Worm (Caenorhabditis elegans): ENCODE results near the gene nog-1.

Gene nog-1

DNA sequence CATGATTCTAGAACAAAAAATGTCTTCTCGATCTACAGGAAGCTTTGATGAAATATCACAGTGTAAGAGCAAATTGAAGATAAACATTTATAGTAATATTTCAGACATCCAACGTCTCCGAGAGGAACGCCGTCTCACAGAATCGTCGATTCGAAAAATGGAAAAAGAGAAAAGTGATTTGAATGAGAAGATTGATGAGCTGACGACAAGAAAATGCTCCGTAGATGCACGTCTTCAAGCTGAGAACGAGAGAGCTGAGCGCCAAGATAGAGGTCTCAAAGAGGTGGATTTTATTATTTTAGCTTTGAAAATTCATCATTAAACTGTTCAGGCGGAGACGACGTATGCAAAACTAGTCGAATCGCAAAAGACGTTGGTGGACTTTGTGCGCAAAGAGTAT lies 5.6 kb upstream of the nog-1 start, which contains the start of gene ssna-1:
Gene ssna-1 (plus strand): TSS at position 12 of the 400 bp plus-strand sequence.
- TF ChIP-seq nhr-111 (GFP tag; optimal IDR thresholded peaks at IDR 0.05) (no peak), unc-62 (GFP tag; optimal IDR thresholded peaks at IDR 0.05 in 1 of 2) (peak in 1 of 2 experiments; percentile 85), unc-62 (tag; optimal IDR thresholded peaks at IDR 0.05) (no peak), daf-16 (GFP tag; optimal IDR thresholded peaks at IDR 0.05) (no peak), daf-16 (tag; optimal IDR thresholded peaks at IDR 0.05) (peak; percentile 0), tag-97 (GFP tag; IDR thresholded peaks at IDR 0.05) (no peak), mes-2 (tag; optimal IDR thresholded peaks at IDR 0.05; ENCODE audit: poor library complexity, severe bottlenecking) (peak; percentile 32), ama-1 (optimal IDR thresholded peaks at IDR 0.05) (no peak), ces-1 (GFP tag; optimal IDR thresholded peaks at IDR 0.05) (no peak), snpc-4 (tag; optimal IDR thresholded peaks at IDR 0.05) (no peak), aha-1 (tag) (peak; percentile 22)

- TF ChIP-seq spr-3 (GFP tag; optimal IDR thresholded peaks at IDR 0.05), result peak; percentile 81
- peak; percentile 76; the same call in 1 of the 2 replicates for TF ChIP-seq madf-9 (GFP tag; conservative IDR thresholded peaks at IDR 0.05)
- TF ChIP-seq madf-5 (GFP tag; IDR thresholded peaks at IDR 0.05), result no peak
- TF ChIP-seq nhr-25 (tag; optimal IDR thresholded peaks at IDR 0.05; ENCODE audit: borderline replicate concordance, insufficient read depth), result peak; percentile 69
- TF ChIP-seq rbr-2 (tag; optimal IDR thresholded peaks at IDR 0.05), result peak; percentile 91
- peak; percentile 43 to 89 for TF ChIP-seq daf-16 (GFP tag; optimal IDR thresholded peaks at IDR 0.05)
- TF ChIP-seq daf-16 (tag; optimal IDR thresholded peaks at IDR 0.05), result peak; percentile 79
- peak; percentile 90 for TF ChIP-seq pha-4 (GFP tag; IDR thresholded peaks at IDR 0.05)
- no peak for TF ChIP-seq pha-4 (tag; optimal IDR thresholded peaks at IDR 0.05)
- no peak for TF ChIP-seq daf-12 (tag; optimal IDR thresholded peaks at IDR 0.05)
- TF ChIP-seq Y75B8A.6 (GFP tag; IDR thresholded peaks at IDR 0.05), result peak; percentile 81; the same call in 1 of the 2 replicates
- TF ChIP-seq F26F4.8 (GFP tag; conservative IDR thresholded peaks at IDR 0.05), result no peak
- TF ChIP-seq sdz-12 (GFP tag; optimal IDR thresholded peaks at IDR 0.05), result peak; percentile 96
- peak; percentile 80 for TF ChIP-seq ZK337.2 (GFP tag; IDR thresholded peaks at IDR 0.05)
- peak; percentile 84 to 95 for TF ChIP-seq lsy-2 (tag; optimal IDR thresholded peaks at IDR 0.05)
- TF ChIP-seq unc-39 (tag; optimal IDR thresholded peaks at IDR 0.05), result no peak
- peak; percentile 99 for TF ChIP-seq mes-2 (tag; optimal IDR thresholded peaks at IDR 0.05; ENCODE audit: poor library complexity, severe bottlenecking)
- peak; percentile 62 for TF ChIP-seq lin-15B (tag; optimal IDR thresholded peaks at IDR 0.05)
- TF ChIP-seq ceh-20 (GFP tag; IDR thresholded peaks at IDR 0.05), result peak; percentile 85
- no peak for TF ChIP-seq lin-39 (tag; optimal IDR thresholded peaks at IDR 0.05)
- 0 out of 2 replicates have a peak, but pooled peaks have one; percentile 59 for TF ChIP-seq nhr-41 (GFP tag; IDR thresholded peaks at IDR 0.05)
- no peak for TF ChIP-seq cey-2 (tag; optimal IDR thresholded peaks at IDR 0.05; ENCODE audit: borderline replicate concordance, insufficient read depth)
- TF ChIP-seq F10B5.3 (tag; optimal IDR thresholded peaks at IDR 0.05), result peak; percentile 55
- TF ChIP-seq aha-1 (tag), result peak; percentile 96
- no peak for TF ChIP-seq nhr-111 (GFP tag; optimal IDR thresholded peaks at IDR 0.05)
- peak; percentile 89 for TF ChIP-seq Y105C5A.15 (GFP tag; IDR thresholded peaks at IDR 0.05)
- TF ChIP-seq unc-130 (GFP tag; optimal IDR thresholded peaks at IDR 0.05), result peak; percentile 97
- peak; percentile 54 for TF ChIP-seq pqm-1 (tag; optimal IDR thresholded peaks at IDR 0.05)
- TF ChIP-seq snpc-1.2 (GFP tag; IDR thresholded peaks at IDR 0.05), result peak; percentile 75
- TF ChIP-seq nhr-76 (tag; optimal IDR thresholded peaks at IDR 0.05), result no peak
- peak; percentile 85 for TF ChIP-seq nhr-102 (tag; optimal IDR thresholded peaks at IDR 0.05)
- TF ChIP-seq zag-1 (tag; optimal IDR thresholded peaks at IDR 0.05), result no peak
- peak; percentile 90 for TF ChIP-seq T26A8.4 (GFP tag; IDR thresholded peaks at IDR 0.05)
- peak; percentile 87 for TF ChIP-seq nhr-6 (tag; optimal IDR thresholded peaks at IDR 0.05)
- TF ChIP-seq ceh-44 (GFP tag; IDR thresholded peaks at IDR 0.05), result peak; percentile 89
- TF ChIP-seq duxl-1 (tag; optimal IDR thresholded peaks at IDR 0.05; ENCODE audit: poor library complexity), result peak; percentile 94
- TF ChIP-seq skn-1 (tag; optimal IDR thresholded peaks at IDR 0.05), result no peak
- TF ChIP-seq zfp-2 (tag; optimal IDR thresholded peaks at IDR 0.05), result peak; percentile 76
- TF ChIP-seq dmd-9 (GFP tag; IDR thresholded peaks at IDR 0.05), result peak; percentile 87
- TF ChIP-seq lin-38 (GFP tag; IDR thresholded peaks at IDR 0.05), result peak; percentile 90
- peak; percentile 96 for TF ChIP-seq arid-1 (GFP tag; conservative IDR thresholded peaks at IDR 0.05)
- TF ChIP-seq aly-2 (tag; optimal IDR thresholded peaks at IDR 0.05), result peak; percentile 54
- peak; percentile 45; the same call in 1 of the 2 replicates for TF ChIP-seq zfp-3 (GFP tag; conservative IDR thresholded peaks at IDR 0.05)
Observed at ce11 chrIV:390279-390678, 3.4 kb upstream of the nog-1 start, which contains the start of the genes ears-2 and uncp-18. ears-2 (minus strand) TSS chrIV:390468. uncp-18 (plus strand) TSS chrIV:390560.

All from whole organism, L4 larva.